Worm (Caenorhabditis elegans) whole organism, L3 larva: ENCODE data around the gene F21A3.11.

ENCODE experiments used
- R02D3.7 ChIP-seq: fragments of 150-350 bp; optimal IDR thresholded peaks from 2 replicates; lab custom pipeline; 2014; ENCODE audit warnings: missing biosample characterization, missing genetic modification characterization
- ZK546.5 ChIP-seq: sonication (generic microtip); optimal IDR thresholded peaks from 2 replicates; lab custom pipeline; 2017; ENCODE audit warnings: missing biosample characterization, missing genetic modification characterization
- aly-2 ChIP-seq: fragments of 150-350 bp; optimal IDR thresholded peaks from 2 replicates; lab custom pipeline; 2014; ENCODE audit warnings: missing biosample characterization, missing genetic modification characterization
- ama-1 ChIP-seq: fragments of 150-350 bp; optimal IDR thresholded peaks from 2 replicates; lab custom pipeline; 2018
- ceh-16 ChIP-seq: sonication (generic microtip); optimal IDR thresholded peaks from 2 replicates; lab custom pipeline; 2017; ENCODE audit warnings: missing biosample characterization, missing genetic modification characterization
- ceh-28 ChIP-seq: fragments of 150-350 bp; optimal IDR thresholded peaks from 2 replicates; lab custom pipeline; 2014; ENCODE audit warnings: missing biosample characterization, missing genetic modification reagents, missing genetic modification characterization
- ceh-82 ChIP-seq: fragments of 150-350 bp; optimal IDR thresholded peaks from 2 replicates; lab custom pipeline; 2014; ENCODE audit warnings: missing biosample characterization, missing genetic modification characterization
- daf-12 ChIP-seq: fragments of 150-350 bp; optimal IDR thresholded peaks from 2 replicates; lab custom pipeline; 2014; ENCODE audit warnings: missing biosample characterization, missing genetic modification reagents, missing genetic modification characterization
- egl-27 ChIP-seq: sonication (generic microtip); optimal IDR thresholded peaks from 4 replicates; lab custom pipeline; 2017; ENCODE audit warnings: missing biosample characterization, missing genetic modification reagents, missing genetic modification characterization
- egl-5 ChIP-seq: fragments of 150-350 bp; optimal IDR thresholded peaks from 2 replicates; lab custom pipeline; 2017; ENCODE audit warnings: missing biosample characterization, missing genetic modification reagents, missing genetic modification characterization, inconsistent platforms
- elt-1 ChIP-seq: fragments of 150-350 bp; optimal IDR thresholded peaks from 2 replicates; lab custom pipeline; 2014; ENCODE audit warnings: missing biosample characterization, missing genetic modification characterization
- elt-2 ChIP-seq: sonication (generic microtip); optimal IDR thresholded peaks from 2 replicates; lab custom pipeline; 2016; ENCODE audit warnings: missing genetic modification reagents, mild to moderate bottlenecking, missing genetic modification characterization, missing compliant biosample characterization
- eor-1 ChIP-seq, 2 experiments: fragments of 150-350 bp; optimal IDR thresholded peaks; 2 replicates each; lab custom pipeline; 2014 to 2018; ENCODE audit warnings: missing biosample characterization in 2 of 2, missing genetic modification characterization in 2 of 2
- fkh-10 ChIP-seq: sonication (generic microtip); optimal IDR thresholded peaks from 2 replicates; lab custom pipeline; 2017; ENCODE audit warnings: missing biosample characterization, missing genetic modification reagents, missing genetic modification characterization
- hmg-11 ChIP-seq: sonication (generic microtip); optimal IDR thresholded peaks from 2 replicates; lab custom pipeline; 2016; ENCODE audit warnings: missing genetic modification characterization, missing compliant biosample characterization
- jun-1 ChIP-seq: fragments of 150-350 bp; optimal IDR thresholded peaks from 2 replicates; lab custom pipeline; 2014; ENCODE audit warnings: missing biosample characterization, missing genetic modification reagents, missing genetic modification characterization
- lin-15B ChIP-seq: fragments of 150-350 bp; optimal IDR thresholded peaks from 2 replicates; lab custom pipeline; 2014; ENCODE audit warnings: missing biosample characterization, missing genetic modification characterization
- lin-39 ChIP-seq: fragments of 150-350 bp; optimal IDR thresholded peaks from 2 replicates; lab custom pipeline; 2018; ENCODE audit warnings: missing biosample characterization, missing genetic modification reagents, missing genetic modification characterization
- lsy-12 ChIP-seq: sonication (generic microtip); optimal IDR thresholded peaks from 2 replicates; lab custom pipeline; 2016; ENCODE audit warnings: mild to moderate bottlenecking, missing genetic modification characterization, missing compliant biosample characterization
- mdl-1 ChIP-seq: fragments of 150-350 bp; optimal IDR thresholded peaks from 2 replicates; lab custom pipeline; 2014; ENCODE audit warnings: missing biosample characterization, missing genetic modification characterization
- nfya-1 ChIP-seq: sonication (generic microtip); optimal IDR thresholded peaks from 2 replicates; lab custom pipeline; 2017; ENCODE audit warnings: missing genetic modification characterization, mild to moderate bottlenecking, missing compliant biosample characterization, antibody characterized with exemption, moderate library complexity; ENCODE audit not compliant: insufficient read depth
- nhr-11 ChIP-seq: fragments of 150-350 bp; optimal IDR thresholded peaks from 2 replicates; lab custom pipeline; 2014; ENCODE audit warnings: missing biosample characterization, missing genetic modification characterization
- nhr-23 ChIP-seq: fragments of 150-350 bp; optimal IDR thresholded peaks from 2 replicates; lab custom pipeline; 2014; ENCODE audit warnings: missing biosample characterization, missing genetic modification reagents, missing genetic modification characterization
- nhr-237 ChIP-seq: fragments of 150-350 bp; optimal IDR thresholded peaks from 2 replicates; lab custom pipeline; 2014; ENCODE audit warnings: missing biosample characterization, missing genetic modification characterization
- nhr-43 ChIP-seq: sonication (generic microtip); optimal IDR thresholded peaks from 2 replicates; lab custom pipeline; 2016; ENCODE audit warnings: mild to moderate bottlenecking, missing genetic modification characterization, missing compliant biosample characterization; ENCODE audit not compliant: poor library complexity, severe bottlenecking
- nhr-76 ChIP-seq: fragments of 150-350 bp; sonication (generic microtip); optimal IDR thresholded peaks from 5 replicates; lab custom pipeline; 2014; ENCODE audit warnings: missing biosample characterization, missing genetic modification characterization
- pha-4 ChIP-seq: fragments of 150-350 bp; optimal IDR thresholded peaks from 2 replicates; lab custom pipeline; 2014; ENCODE audit warnings: missing biosample characterization, missing genetic modification reagents, missing genetic modification characterization
- pqm-1 ChIP-seq: fragments of 150-350 bp; optimal IDR thresholded peaks from 2 replicates; lab custom pipeline; 2017; ENCODE audit warnings: missing biosample characterization, missing genetic modification characterization, inconsistent platforms
- skn-1 ChIP-seq: fragments of 150-350 bp; optimal IDR thresholded peaks from 2 replicates; lab custom pipeline; 2014; ENCODE audit warnings: missing biosample characterization, missing genetic modification characterization
- snpc-4 ChIP-seq: fragments of 150-350 bp; optimal IDR thresholded peaks from 2 replicates; lab custom pipeline; 2014; ENCODE audit warnings: missing biosample characterization, missing genetic modification characterization
- tbx-2 ChIP-seq: sonication (generic microtip); optimal IDR thresholded peaks from 2 replicates; lab custom pipeline; 2016; ENCODE audit warnings: mild to moderate bottlenecking, missing genetic modification characterization, missing compliant biosample characterization
- unc-39 ChIP-seq: sonication (generic microtip); optimal IDR thresholded peaks from 4 replicates; lab custom pipeline; 2017; ENCODE audit warnings: missing biosample characterization, missing genetic modification characterization
- unc-62 ChIP-seq: fragments of 150-350 bp; sonication (generic microtip); optimal IDR thresholded peaks from 4 replicates; lab custom pipeline; 2014; ENCODE audit warnings: missing biosample characterization, missing genetic modification reagents, missing genetic modification characterization

F21A3.11 gene

ce11 chrV:15568381-15568780 is 35.4 kb upstream of the F21A3.11 start:
- no peak for TF ChIP-seq tbx-2 (tag; lab: Kevin White, UChicago)
- peak; percentile 93 for TF ChIP-seq ama-1
- TF ChIP-seq lin-39 = peak; percentile 7

- TF ChIP-seq ama-1 (peak; percentile 96), aly-2 (tag; lab: Kevin White, UChicago) (no peak)
These were observed 34.4 kb upstream of the F21A3.11 start, which contains the start of gene acs-2 for ce11 chrV:15567344-15567804. TSS of gene acs-2 (plus strand) at chrV:15567394.

- TF ChIP-seq nhr-76 (tag; lab: Kevin White, UChicago) (no peak), elt-2 (peak; percentile 78), skn-1 (tag; lab: Kevin White, UChicago) (no peak), pqm-1 (peak; percentile 94), pha-4 (tag; lab: Kevin White, UChicago) (peak; percentile 87), lin-39 (peak; percentile 96), elt-1 (tag; lab: Kevin White, UChicago) (peak; percentile 77), jun-1 (tag; lab: Kevin White, UChicago) (peak; percentile 85), nhr-43 (peak; percentile 84), ceh-28 (peak; percentile 40), ceh-82 (tag; lab: Kevin White, UChicago) (no peak), hmg-11 (tag; lab: Kevin White, UChicago) (peak; percentile 57), nhr-237 (tag; lab: Kevin White, UChicago) (no peak), eor-1 (tag; optimal IDR thresholded peaks at IDR 0.05; lab: Kevin White, UChicago) (no peak), lin-15B (tag; lab: Kevin White, UChicago) (peak; percentile 9), nhr-11 (tag; lab: Kevin White, UChicago) (peak; percentile 70), nfya-1 (peak; percentile 82), mdl-1 (peak; percentile 82), snpc-4 (peak; percentile 82), lsy-12 (tag; lab: Kevin White, UChicago) (no peak), unc-62 (GFP tag; lab: Kevin White, UChicago) (peak; percentile 19), ZK546.5 (tag; lab: Kevin White, UChicago) (no peak), ama-1 (peak; percentile 96), egl-5 (tag; lab: Kevin White, UChicago) (peak; percentile 86)
- TF ChIP-seq, all 47 proteins: peak for 17
These were observed 33.6 kb upstream of the F21A3.11 start for ce11 chrV:15566511-15567178.

ce11 chrV:15563985-15564384 is 31.0 kb upstream of the F21A3.11 start:
- TF ChIP-seq ceh-16 (tag; lab: Kevin White, UChicago) (no peak), nfya-1 (peak; percentile 30), pha-4 (tag; lab: Kevin White, UChicago) (peak; percentile 66), jun-1 (tag; lab: Kevin White, UChicago) (peak; percentile 60), egl-27 (no peak), ama-1 (peak; percentile 27), hmg-11 (tag; lab: Kevin White, UChicago) (no peak), R02D3.7 (tag; lab: Kevin White, UChicago) (peak; percentile 37), unc-39 (no peak), pqm-1 (peak; percentile 84), egl-5 (tag; lab: Kevin White, UChicago) (no peak), nhr-43 (peak; percentile 71), nhr-23 (peak; percentile 31), elt-2 (peak; percentile 71)

ce11 chrV:15563477-15563876 is 30.5 kb upstream of the F21A3.11 start:
- TF ChIP-seq fkh-10 (GFP tag; lab: Kevin White, UChicago) = peak; percentile 80
- no peak for TF ChIP-seq ceh-16 (tag; lab: Kevin White, UChicago)
- TF ChIP-seq pha-4 (tag; lab: Kevin White, UChicago) = no peak
- no peak for TF ChIP-seq daf-12 (tag; lab: Kevin White, UChicago)
